Worm (Caenorhabditis elegans) whole organism, mixed stage, embryonic: Measurements from ENCODE around the gene rfth-1.

Experiments
- cnd-1 ChIP-seq: fragments of 200-800 bp; sonication (Bioruptor generic); optimal IDR thresholded peaks from 2 replicates; lab custom pipeline; 2018; ENCODE audit warnings: mild to moderate bottlenecking, missing genetic modification characterization, missing compliant biosample characterization
- elt-3 ChIP-seq: fragments of 150-350 bp; optimal IDR thresholded peaks from 2 replicates; lab custom pipeline; 2014; ENCODE audit warnings: missing biosample characterization, missing genetic modification characterization
- lin-13 ChIP-seq: fragments of 150-350 bp; optimal IDR thresholded peaks from 2 replicates; lab custom pipeline; 2014; ENCODE audit warnings: missing biosample characterization, missing genetic modification characterization
- lsy-2 ChIP-seq: fragments of 150-350 bp; optimal IDR thresholded peaks from 2 replicates; lab custom pipeline; 2014; ENCODE audit warnings: missing biosample characterization, missing genetic modification characterization
- mep-1 ChIP-seq: fragments of 150-350 bp; optimal IDR thresholded peaks from 2 replicates; lab custom pipeline; 2017; ENCODE audit warnings: missing biosample characterization, missing genetic modification reagents, missing genetic modification characterization, inconsistent platforms
- nhr-12 ChIP-seq: fragments of 150-350 bp; optimal IDR thresholded peaks from 2 replicates; lab custom pipeline; 2014; ENCODE audit warnings: missing biosample characterization, missing genetic modification characterization
- nhr-237 ChIP-seq: fragments of 150-350 bp; optimal IDR thresholded peaks from 2 replicates; lab custom pipeline; 2014; ENCODE audit warnings: missing biosample characterization, missing genetic modification characterization
- nhr-28 ChIP-seq: fragments of 150-350 bp; optimal IDR thresholded peaks from 2 replicates; lab custom pipeline; 2014; ENCODE audit warnings: missing biosample characterization, missing genetic modification characterization
- snpc-4 ChIP-seq: fragments of 150-350 bp; optimal IDR thresholded peaks from 2 replicates; lab custom pipeline; 2014; ENCODE audit warnings: missing biosample characterization, missing genetic modification characterization
- sptf-1 ChIP-seq: sonication (generic microtip); optimal IDR thresholded peaks from 2 replicates; lab custom pipeline; 2017; ENCODE audit warnings: mild to moderate bottlenecking, missing genetic modification characterization, moderate library complexity, missing compliant biosample characterization
- unc-39 ChIP-seq: fragments of 150-350 bp; optimal IDR thresholded peaks from 2 replicates; lab custom pipeline; 2014; ENCODE audit warnings: missing biosample characterization, missing genetic modification characterization
- unc-62 ChIP-seq: fragments of 150-350 bp; optimal IDR thresholded peaks from 2 replicates; lab custom pipeline; 2014; ENCODE audit warnings: missing biosample characterization, missing genetic modification reagents, missing genetic modification characterization
- zip-8 ChIP-seq: fragments of 150-350 bp; optimal IDR thresholded peaks from 2 replicates; lab custom pipeline; 2014; ENCODE audit warnings: missing biosample characterization, missing genetic modification characterization
- ztf-11 ChIP-seq: fragments of 150-350 bp; optimal IDR thresholded peaks from 2 replicates; lab custom pipeline; 2014; ENCODE audit warnings: missing biosample characterization, missing genetic modification characterization

- TF ChIP-seq nhr-237 (tag; lab: Kevin White, UChicago) (no peak), snpc-4 (tag; lab: Kevin White, UChicago) (no peak), ztf-11 (tag; lab: Kevin White, UChicago) (no peak), nhr-28 (tag; lab: Kevin White, UChicago) (no peak), unc-39 (tag; lab: Kevin White, UChicago) (no peak), sptf-1 (tag; lab: Kevin White, UChicago) (no peak), cnd-1 (tag; lab: Kevin White, UChicago) (no peak), nhr-12 (tag; lab: Kevin White, UChicago) (no peak), unc-62 (GFP tag; lab: Kevin White, UChicago) (no peak), lin-13 (tag; lab: Kevin White, UChicago) (no peak), elt-3 (tag; lab: Kevin White, UChicago) (no peak), mep-1 (tag; lab: Kevin White, UChicago) (no peak), lsy-2 (no peak), zip-8 (tag; lab: Kevin White, UChicago) (no peak)
These were observed 5.4 kb upstream of the rfth-1 start for ce11 chrIV:4516478-4516877.
